Worm (Caenorhabditis elegans): Measurements from ENCODE around the gene W10C4.1.

- TF ChIP-seq nfya-1 (tag; optimal IDR thresholded peaks at IDR 0.05): no peak
- no peak for TF ChIP-seq tbx-2 (tag; optimal IDR thresholded peaks at IDR 0.05)
- no peak for TF ChIP-seq pat-9 (tag; optimal IDR thresholded peaks at IDR 0.05)
- TF ChIP-seq ceh-6 (GFP tag; optimal IDR thresholded peaks at IDR 0.05): no peak
- no peak for TF ChIP-seq pha-4 (tag; optimal IDR thresholded peaks at IDR 0.05)
- no peak for TF ChIP-seq Y22D7AL.16 (tag; optimal IDR thresholded peaks at IDR 0.05)
- no peak for TF ChIP-seq F13H6.1 (tag; optimal IDR thresholded peaks at IDR 0.05)
- TF ChIP-seq pax-1 (tag; optimal IDR thresholded peaks at IDR 0.05): no peak
- TF ChIP-seq mec-3 (tag; optimal IDR thresholded peaks at IDR 0.05; ENCODE audit: borderline replicate concordance): no peak
- TF ChIP-seq elt-4 (tag; optimal IDR thresholded peaks at IDR 0.05): no peak
- TF ChIP-seq dmd-4 (tag; optimal IDR thresholded peaks at IDR 0.05; ENCODE audit: borderline replicate concordance): no peak
- TF ChIP-seq T23F11.4 (GFP tag; optimal IDR thresholded peaks at IDR 0.05): no peak
- TF ChIP-seq rnt-1 (tag; optimal IDR thresholded peaks at IDR 0.05): no peak
Measured at ce11 chrIII:171617-172016, 35.3 kb downstream of the W10C4.1 start, which contains the start of the genes F40G9.9 and F40G9.12.
